Fruit fly (Drosophila melanogaster): ENCODE data around the gene Atg8a.
A peak's percentile ranks its signal among the peaks of the same experiment; 100 is the strongest.

Atg8a gene

dm6 chrX:10768043-10768674 lies at the start of gene Atg8a, which contains the start of gene BTBD9 (continued):
- TF ChIP-seq odd (GFP tag; optimal IDR thresholded peaks at IDR 0.05) (no peak), zen2 (GFP tag; IDR thresholded peaks at IDR 0.05; ENCODE audit: partially characterized antibody) (peak; percentile 75; the same call in 1 of the 3 replicates), Antp (GFP tag; optimal IDR thresholded peaks at IDR 0.05) (peak; percentile 44), nmo (GFP tag; optimal IDR thresholded peaks at IDR 0.05) (peak; percentile 72), psq (GFP tag; optimal IDR thresholded peaks at IDR 0.05) (no peak), CG3281 (GFP tag; optimal IDR thresholded peaks at IDR 0.05) (no peak), mld (GFP tag; IDR thresholded peaks at IDR 0.05; ENCODE audit: partially characterized antibody) (peak; percentile 72; the same call in 2 of the 3 replicates), B-H1 (GFP tag; IDR thresholded peaks at IDR 0.05) (no peak), CkIIα-i1 (GFP tag; IDR thresholded peaks at IDR 0.05) (peak; percentile 34; the same call in 1 of the 2 replicates), Tbp (GFP tag; optimal IDR thresholded peaks at IDR 0.05) (no peak), caup (GFP tag; optimal IDR thresholded peaks at IDR 0.05; ENCODE audit: severe bottlenecking) (peak; percentile 14), toy (GFP tag; IDR thresholded peaks at IDR 0.05) (no peak), shn (GFP tag; optimal IDR thresholded peaks at IDR 0.05) (peak; percentile 39), CG10959 (GFP tag; IDR thresholded peaks at IDR 0.05) (no peak), CG15514 (GFP tag; optimal IDR thresholded peaks at IDR 0.05) (peak; percentile 88), Dref (GFP tag; IDR thresholded peaks at IDR 0.05) (peak; percentile 96), tna (GFP tag; IDR thresholded peaks at IDR 0.05; ENCODE audit: partially characterized antibody) (peak; percentile 56), Ets65A (GFP tag) (peak; percentile 92), Hr78 (GFP tag; optimal IDR thresholded peaks at IDR 0.05) (no peak), Atf6 (GFP tag; IDR thresholded peaks at IDR 0.05) (no peak; the same call in 1 of the 2 replicates), bowl (GFP tag; IDR thresholded peaks at IDR 0.05) (no peak), CG1832 (GFP tag; optimal IDR thresholded peaks at IDR 0.05) (no peak), CG6654 (GFP tag; optimal IDR thresholded peaks at IDR 0.05) (no peak), knrl (GFP tag; IDR thresholded peaks at IDR 0.05; ENCODE audit: partially characterized antibody) (peak; percentile 77), Mad (GFP tag; optimal IDR thresholded peaks at IDR 0.05) (peak; percentile 53), chn (GFP tag; optimal IDR thresholded peaks at IDR 0.05) (no peak), Fer2 (tag; optimal IDR thresholded peaks at IDR 0.05) (no peak), fu2 (GFP tag; optimal IDR thresholded peaks at IDR 0.05) (peak; percentile 42), CG2875 (GFP tag; optimal IDR thresholded peaks at IDR 0.05) (no peak), Six4 (GFP tag; optimal IDR thresholded peaks at IDR 0.05) (no peak), eve (GFP tag; optimal IDR thresholded peaks at IDR 0.05) (no peak), CG10543 (GFP tag; optimal IDR thresholded peaks at IDR 0.05) (peak; percentile 44), Drgx (GFP tag; IDR thresholded peaks at IDR 0.05) (no peak), CG10654 (GFP tag; optimal IDR thresholded peaks at IDR 0.05) (peak; percentile 10), tll (GFP tag; optimal IDR thresholded peaks at IDR 0.05) (peak in 1 of 2 experiments; percentile 69), CG8478 (optimal IDR thresholded peaks at IDR 0.05) (peak; percentile 85), CG9215 (GFP tag; IDR thresholded peaks at IDR 0.05) (0 out of 2 replicates have a peak, but pooled peaks have one; percentile 5), so (GFP tag; IDR thresholded peaks at IDR 0.05) (peak; percentile 23; the same call in 1 of the 3 replicates), CG8281 (tag; optimal IDR thresholded peaks at IDR 0.05) (no peak), CG1603 (tag; optimal IDR thresholded peaks at IDR 0.05) (peak; percentile 95), CG33213 (GFP tag; optimal IDR thresholded peaks at IDR 0.05) (peak; percentile 99), CG2889 (GFP tag; IDR thresholded peaks at IDR 0.05) (no peak), br (optimal IDR thresholded peaks at IDR 0.05) (no peak), CG11398 (GFP tag; optimal IDR thresholded peaks at IDR 0.05) (no peak), NC2α (GFP tag; optimal IDR thresholded peaks at IDR 0.05) (no peak), Eip74EF (GFP tag; optimal IDR thresholded peaks at IDR 0.05) (no peak), CG12236 (GFP tag; optimal IDR thresholded peaks at IDR 0.05) (no peak), CG14014 (GFP tag; IDR thresholded peaks at IDR 0.05) (no peak), H2.0 (GFP tag; IDR thresholded peaks at IDR 0.05) (peak; percentile 5; the same call in 1 of the 2 replicates), CG15011 (GFP tag; optimal IDR thresholded peaks at IDR 0.05) (no peak)
